Worm (Caenorhabditis elegans): ENCODE measurements around the gene D1022.5.

DNA sequence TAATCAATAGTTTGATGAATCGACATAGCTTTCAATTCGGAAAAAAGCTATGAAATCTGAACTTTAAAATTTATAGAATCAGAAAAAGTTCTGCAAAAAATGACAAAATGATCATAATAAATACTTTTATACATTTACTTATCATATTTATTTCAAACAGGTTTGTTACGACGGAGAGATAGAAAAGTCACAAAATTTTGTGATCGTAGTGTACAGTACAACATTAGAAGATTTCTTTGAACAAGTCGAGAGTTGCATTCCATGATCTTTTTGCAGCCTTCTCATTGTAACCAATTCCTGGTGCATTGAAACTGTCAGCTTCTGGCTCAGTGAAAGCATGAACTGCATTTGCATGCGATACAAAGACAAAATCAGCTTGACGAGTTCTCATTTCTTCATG is 2.4 kb downstream of the D1022.5 start, which contains the start of gene D1022.3:
- no peak for TF ChIP-seq him-1 (tag; optimal IDR thresholded peaks at IDR 0.05)
- TF ChIP-seq W03F9.2 (tag; optimal IDR thresholded peaks at IDR 0.05): no peak
- TF ChIP-seq dao-5 (tag; optimal IDR thresholded peaks at IDR 0.05): no peak
